Worm (Caenorhabditis elegans) whole organism, midembryonic: ENCODE data around the gene ZC239.14.
A peak's percentile ranks its signal among the peaks of the same experiment; 100 is the strongest.

Source experiments
- T22C8.4 ChIP-seq: fragments of 200-800 bp; sonication (Bioruptor generic); IDR thresholded peaks from 2 replicates; pipeline ENCODE4 v1.3.6; 2022; ENCODE audit warnings: missing genetic modification characterization, missing compliant biosample characterization
- cog-1 ChIP-seq: sonication (generic microtip); optimal IDR thresholded peaks from 2 replicates; lab custom pipeline; 2016; ENCODE audit warnings: missing genetic modification characterization, missing compliant biosample characterization
- flt-1 ChIP-seq: fragments of 200-800 bp; sonication (Bioruptor generic); IDR thresholded peaks from 2 replicates; pipeline ENCODE4 v1.3.6; 2022; ENCODE audit warnings: missing genetic modification characterization, missing compliant biosample characterization
- klf-2 ChIP-seq: fragments of 200-800 bp; sonication (Bioruptor generic); conservative IDR thresholded peaks from 2 replicates; pipeline ENCODE4 v1.3.6; 2022; ENCODE audit warnings: missing genetic modification reagents, missing genetic modification characterization, missing compliant biosample characterization
- med-1 ChIP-seq: sonication (generic microtip); optimal IDR thresholded peaks from 2 replicates; lab custom pipeline; 2017; ENCODE audit warnings: missing genetic modification characterization, mild to moderate bottlenecking, missing compliant biosample characterization, antibody characterized with exemption, missing genetic modification reagents; ENCODE audit not compliant: insufficient read depth
- ref-1 ChIP-seq: fragments of 200-800 bp; sonication (Bioruptor generic); conservative IDR thresholded peaks from 2 replicates; pipeline ENCODE4 v1.3.6; 2022; ENCODE audit warnings: missing genetic modification reagents, missing genetic modification characterization, missing compliant biosample characterization
- tab-1 ChIP-seq: fragments of 200-800 bp; sonication (Bioruptor generic); IDR thresholded peaks from 2 replicates; pipeline ENCODE4 v1.3.6; 2022; ENCODE audit warnings: missing genetic modification characterization, missing compliant biosample characterization
- ztf-23 ChIP-seq: fragments of 200-800 bp; sonication (Bioruptor generic); IDR thresholded peaks from 2 replicates; pipeline ENCODE4 v1.3.6; 2022; ENCODE audit warnings: missing genetic modification reagents, missing genetic modification characterization, missing compliant biosample characterization
- ztf-29 ChIP-seq: fragments of 200-800 bp; sonication (Bioruptor generic); IDR thresholded peaks from 2 replicates; pipeline ENCODE4 v1.3.6; 2022; ENCODE audit warnings: missing genetic modification reagents, missing genetic modification characterization, missing compliant biosample characterization

Gene ZC239.14

DNA sequence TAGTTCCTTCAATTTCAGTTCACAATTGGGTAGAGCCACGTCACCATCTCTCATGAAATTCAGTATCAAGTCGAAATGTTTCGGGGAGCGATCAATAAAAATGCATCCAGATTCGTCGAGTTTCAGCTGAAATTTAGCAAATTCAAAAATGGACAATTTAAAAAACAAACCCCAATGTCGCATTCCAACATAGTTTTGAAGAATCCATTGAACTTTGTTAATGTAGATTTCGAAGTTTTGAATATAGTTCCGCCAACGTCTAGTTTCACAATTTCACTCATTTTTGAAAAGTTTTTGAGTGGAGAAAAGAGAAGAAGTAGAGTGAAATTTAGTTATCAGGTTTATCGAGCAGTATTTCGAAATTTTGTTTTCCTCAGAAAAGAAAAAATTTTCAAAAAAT is at the start of gene ZC239.14:
ZC239.14 (minus strand) TSS at position 305 of the 400 bp plus-strand sequence.
- no peak for TF ChIP-seq flt-1 (GFP tag; lab: Robert Waterston, UW)
- TF ChIP-seq tab-1 (GFP tag; lab: Robert Waterston, UW), result no peak

- TF ChIP-seq T22C8.4 (GFP tag; lab: Robert Waterston, UW), result no peak
- TF ChIP-seq flt-1 (GFP tag; lab: Robert Waterston, UW), result no peak
These were observed 48.8 kb upstream of the ZC239.14 start for ce11 chrII:3270598-3270997.

ce11 chrII:3267815-3268214 is 46.0 kb upstream of the ZC239.14 start:
- TF ChIP-seq tab-1 (GFP tag; lab: Robert Waterston, UW) (peak; percentile 68), cog-1 (tag; lab: Kevin White, UChicago) (no peak), T22C8.4 (GFP tag; lab: Robert Waterston, UW) (peak; percentile 41), ref-1 (0 out of 2 replicates have a peak, but pooled peaks have one; percentile 34), klf-2 (GFP tag; lab: Robert Waterston, UW) (0 out of 2 replicates have a peak, but pooled peaks have one; percentile 6), flt-1 (GFP tag; lab: Robert Waterston, UW) (peak; percentile 69), ztf-29 (GFP tag; lab: Robert Waterston, UW) (no peak), ztf-23 (GFP tag; lab: Robert Waterston, UW) (no peak), med-1 (GFP tag; lab: Kevin White, UChicago) (no peak)

DNA sequence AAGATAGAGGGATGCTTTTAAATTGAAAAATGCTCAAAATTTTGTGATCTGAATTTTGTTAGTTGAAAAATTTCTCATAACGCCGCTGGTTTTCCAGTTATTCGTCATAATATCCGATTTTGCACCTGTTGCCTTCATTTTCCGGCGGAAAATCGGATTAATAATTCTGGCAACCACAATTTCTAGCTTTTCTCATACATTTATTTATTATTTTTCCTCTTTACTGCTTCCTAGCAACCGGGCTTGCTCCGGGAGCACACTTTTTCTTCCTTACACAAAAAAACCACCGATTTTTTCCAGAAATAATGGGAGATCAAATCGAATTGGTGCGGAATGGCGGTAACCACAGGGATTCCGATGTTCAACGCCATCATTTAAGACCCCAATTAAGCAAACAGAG is 45.5 kb upstream of the ZC239.14 start, which contains the start of gene F02E11.7:
F02E11.7 (plus strand) TSS at position 301 of the 400 bp plus-strand sequence.
- TF ChIP-seq ztf-23 (GFP tag; lab: Robert Waterston, UW) (no peak), med-1 (GFP tag; lab: Kevin White, UChicago) (no peak), klf-2 (GFP tag; lab: Robert Waterston, UW) (no peak), ref-1 (no peak), tab-1 (GFP tag; lab: Robert Waterston, UW) (no peak)

DNA sequence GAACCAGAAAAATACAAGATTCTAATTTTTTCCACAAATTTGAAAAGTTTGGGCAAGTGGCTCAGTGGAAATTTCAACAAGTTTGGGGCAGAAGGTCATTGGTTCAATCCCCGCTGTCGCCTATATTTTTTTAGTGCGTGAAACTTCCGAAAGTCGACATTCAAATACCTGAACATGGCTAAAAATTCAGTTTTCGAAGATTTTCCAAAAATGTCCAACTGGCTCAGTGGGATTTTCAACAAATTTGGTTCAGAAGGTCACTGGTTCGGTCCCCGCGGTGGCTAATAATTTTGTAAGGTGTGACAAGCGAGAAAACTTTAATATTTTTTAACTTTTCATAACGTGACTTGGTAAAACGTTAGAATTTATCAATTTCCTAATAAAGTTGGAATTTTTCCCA is 42.9 kb upstream of the ZC239.14 start:
- TF ChIP-seq cog-1 (tag; lab: Kevin White, UChicago), result no peak
- no peak for TF ChIP-seq ref-1
- TF ChIP-seq ztf-29 (GFP tag; lab: Robert Waterston, UW), result no peak
- no peak for TF ChIP-seq flt-1 (GFP tag; lab: Robert Waterston, UW)
- TF ChIP-seq med-1 (GFP tag; lab: Kevin White, UChicago), result no peak
- TF ChIP-seq ztf-23 (GFP tag; lab: Robert Waterston, UW), result no peak
- no peak for TF ChIP-seq T22C8.4 (GFP tag; lab: Robert Waterston, UW)
- TF ChIP-seq tab-1 (GFP tag; lab: Robert Waterston, UW), result no peak
- TF ChIP-seq klf-2 (GFP tag; lab: Robert Waterston, UW), result no peak

ce11 chrII:3262504-3262903 is 40.7 kb upstream of the ZC239.14 start, which contains the start of gene F02E11.2:
Gene F02E11.2 (plus strand): TSS chrII:3262804.
- no peak for TF ChIP-seq med-1 (GFP tag; lab: Kevin White, UChicago)
- no peak for TF ChIP-seq ref-1
- TF ChIP-seq klf-2 (GFP tag; lab: Robert Waterston, UW), result no peak
- no peak for TF ChIP-seq cog-1 (tag; lab: Kevin White, UChicago)
- no peak for TF ChIP-seq tab-1 (GFP tag; lab: Robert Waterston, UW)
- no peak for TF ChIP-seq ztf-29 (GFP tag; lab: Robert Waterston, UW)
- TF ChIP-seq ztf-23 (GFP tag; lab: Robert Waterston, UW), result no peak
- TF ChIP-seq T22C8.4 (GFP tag; lab: Robert Waterston, UW), result no peak

DNA sequence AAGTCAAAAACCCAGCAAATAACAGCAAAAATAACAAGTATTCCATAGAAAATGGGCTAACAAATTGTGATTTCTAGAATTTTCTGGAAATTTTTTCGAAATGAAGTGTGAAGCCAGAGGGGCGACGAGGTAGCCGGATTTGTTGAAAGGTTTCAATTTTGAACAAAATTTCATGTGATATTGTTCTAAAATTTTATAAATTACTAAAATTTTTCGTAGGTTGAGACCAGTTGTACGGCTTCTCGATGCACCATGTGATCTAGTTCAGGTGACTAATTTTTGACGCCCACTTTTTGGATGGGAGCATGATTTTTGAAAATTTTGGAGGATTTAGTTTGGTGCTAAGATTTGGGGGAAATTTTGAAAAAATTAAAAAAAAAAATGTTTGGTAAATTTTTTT is 37.4 kb upstream of the ZC239.14 start, which contains the start of gene gcy-19:
gcy-19 (minus strand) TSS at position 101 of the 400 bp plus-strand sequence.
- no peak for TF ChIP-seq tab-1 (GFP tag; lab: Robert Waterston, UW)
- no peak for TF ChIP-seq ztf-23 (GFP tag; lab: Robert Waterston, UW)
- TF ChIP-seq ztf-29 (GFP tag; lab: Robert Waterston, UW), result no peak
- no peak for TF ChIP-seq flt-1 (GFP tag; lab: Robert Waterston, UW)
- TF ChIP-seq klf-2 (GFP tag; lab: Robert Waterston, UW), result no peak
- TF ChIP-seq T22C8.4 (GFP tag; lab: Robert Waterston, UW), result no peak

DNA sequence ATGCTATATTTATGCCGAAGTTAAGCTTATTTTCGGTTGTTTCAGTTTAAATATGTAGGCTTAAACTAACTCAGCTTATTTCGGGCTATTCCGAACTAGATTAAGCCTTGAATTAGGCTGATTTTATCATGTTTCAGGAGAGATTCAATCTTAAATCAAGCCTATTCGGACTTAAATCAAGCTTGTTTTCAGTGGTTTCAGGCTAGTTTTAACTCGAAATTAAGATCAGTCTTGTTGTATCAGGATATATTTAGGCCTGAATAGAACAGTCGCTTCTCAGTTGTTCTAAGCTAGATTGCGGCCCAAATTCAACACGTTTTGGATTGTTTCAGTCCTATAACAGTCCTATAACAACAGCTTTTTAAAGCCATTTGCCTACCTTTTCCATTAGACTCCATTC is 29.9 kb upstream of the ZC239.14 start:
- TF ChIP-seq tab-1 (GFP tag; lab: Robert Waterston, UW) (no peak), ref-1 (no peak)

DNA sequence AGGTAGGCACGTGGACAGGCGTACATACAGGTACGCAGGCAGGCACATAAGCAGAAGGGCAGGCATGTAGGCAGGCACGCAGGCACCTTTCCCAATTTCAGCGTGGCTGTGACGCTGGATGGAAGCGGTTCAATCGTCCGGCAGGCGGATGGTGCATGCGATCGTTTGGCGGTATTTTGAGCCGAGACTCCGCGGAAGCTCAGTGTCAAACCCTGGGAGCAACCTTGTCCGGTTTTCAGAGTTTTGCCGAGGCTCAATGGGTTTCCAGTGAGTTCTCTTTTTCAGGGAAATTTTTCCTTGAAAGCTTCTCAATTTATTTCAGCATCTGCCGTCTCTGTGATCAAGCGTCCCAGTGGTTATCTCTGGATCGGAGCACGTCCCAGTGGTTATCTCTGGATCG is 28.4 kb upstream of the ZC239.14 start:
- TF ChIP-seq ztf-23 (GFP tag; lab: Robert Waterston, UW) (no peak), flt-1 (GFP tag; lab: Robert Waterston, UW) (no peak), ztf-29 (GFP tag; lab: Robert Waterston, UW) (no peak), med-1 (GFP tag; lab: Kevin White, UChicago) (no peak)

- TF ChIP-seq klf-2 (GFP tag; lab: Robert Waterston, UW) (no peak), tab-1 (GFP tag; lab: Robert Waterston, UW) (no peak), med-1 (GFP tag; lab: Kevin White, UChicago) (no peak), ztf-23 (GFP tag; lab: Robert Waterston, UW) (no peak), ref-1 (no peak), ztf-29 (GFP tag; lab: Robert Waterston, UW) (no peak), cog-1 (tag; lab: Kevin White, UChicago) (no peak), T22C8.4 (GFP tag; lab: Robert Waterston, UW) (no peak), flt-1 (GFP tag; lab: Robert Waterston, UW) (no peak)
These were observed 27.6 kb upstream of the ZC239.14 start, which contains the start of gene clec-124 for ce11 chrII:3249406-3249805. Gene clec-124 (plus strand): TSS chrII:3249706.
